Worm (Caenorhabditis elegans) whole organism, L1 larva: ENCODE data around the gene ric-3.

Experiments
- C16A3.4 ChIP-seq: fragments of 150-350 bp; optimal IDR thresholded peaks from 2 replicates; lab custom pipeline; 2014; ENCODE audit warnings: missing biosample characterization, missing genetic modification characterization
- F16B12.6 ChIP-seq: fragments of 150-350 bp; optimal IDR thresholded peaks from 2 replicates; lab custom pipeline; 2014; ENCODE audit warnings: missing biosample characterization, missing genetic modification characterization
- alr-1 ChIP-seq: fragments of 200-800 bp; sonication (Bioruptor generic); optimal IDR thresholded peaks from 2 replicates; lab custom pipeline; 2018; ENCODE audit warnings: borderline replicate concordance, mild to moderate bottlenecking, missing genetic modification characterization, missing compliant biosample characterization
- blmp-1 ChIP-seq: fragments of 150-350 bp; optimal IDR thresholded peaks from 2 replicates; lab custom pipeline; 2014; ENCODE audit warnings: missing biosample characterization, missing genetic modification characterization
- ceh-63 ChIP-seq: fragments of 200-800 bp; sonication (Bioruptor generic); optimal IDR thresholded peaks from 2 replicates; lab custom pipeline; 2018; ENCODE audit warnings: mild to moderate bottlenecking, missing genetic modification characterization, missing compliant biosample characterization
- ceh-82 ChIP-seq, 3 experiments: fragments of 150-350 bp in 1 of 3; sonication (generic microtip) in 2 of 3; optimal IDR thresholded peaks; 2 replicates each; lab custom pipeline; 2014 to 2017; ENCODE audit warnings: missing biosample characterization in 3 of 3, missing genetic modification characterization in 3 of 3
- ceh-88 ChIP-seq: fragments of 200-800 bp; sonication (Bioruptor generic); IDR thresholded peaks from 2 replicates; pipeline ENCODE4 v1.3.6; 2022; ENCODE audit warnings: missing genetic modification characterization, missing compliant biosample characterization
- ceh-90 ChIP-seq: sonication (generic microtip); optimal IDR thresholded peaks from 2 replicates; lab custom pipeline; 2016; ENCODE audit warnings: missing genetic modification characterization, missing compliant biosample characterization
- dpl-1 ChIP-seq, 3 experiments: fragments of 150-350 bp in 2 of 3; sonication (generic microtip) in 1 of 3; optimal IDR thresholded peaks; 2 replicates each; lab custom pipeline; 2014 to 2017; ENCODE audit warnings: missing biosample characterization in 3 of 3, missing genetic modification characterization in 3 of 3, missing genetic modification reagents in 3 of 3
- dsc-1 ChIP-seq: sonication (generic microtip); optimal IDR thresholded peaks from 2 replicates; lab custom pipeline; 2016; ENCODE audit warnings: mild to moderate bottlenecking, missing genetic modification characterization, missing compliant biosample characterization
- efl-1 ChIP-seq, 4 experiments: fragments of 150-350 bp; optimal IDR thresholded peaks in 3 of 4; peaks in 1 of 4; 1 replicate in 1 of 4; 2 replicates in 3 of 4; lab custom pipeline; 2014; ENCODE audit warnings: missing biosample characterization in 2 of 4, missing genetic modification characterization in 2 of 4, missing genetic modification reagents in 2 of 4
- egl-13 ChIP-seq: sonication (generic microtip); optimal IDR thresholded peaks from 2 replicates; lab custom pipeline; 2016; ENCODE audit warnings: missing genotype, missing genetic modification reagents, missing genetic modification characterization, missing compliant biosample characterization
- egl-27 ChIP-seq, 2 experiments: fragments of 150-350 bp in 1 of 2; sonication (generic microtip); optimal IDR thresholded peaks; 3 replicates each; lab custom pipeline; 2017 to 2018; ENCODE audit warnings: missing biosample characterization in 2 of 2, missing genetic modification characterization in 2 of 2, missing genetic modification reagents in 2 of 2
- elt-3 ChIP-seq, 6 experiments: fragments of 150-350 bp in 1 of 6; sonication (generic microtip); optimal IDR thresholded peaks; 2 replicates each; lab custom pipeline; 2017 to 2018; ENCODE audit warnings: missing biosample characterization in 6 of 6, missing genetic modification characterization in 6 of 6, inconsistent platforms in 1 of 6
- fkh-10 ChIP-seq: sonication (generic microtip); optimal IDR thresholded peaks from 2 replicates; lab custom pipeline; 2017; ENCODE audit warnings: missing biosample characterization, missing genetic modification reagents, missing genetic modification characterization
- fkh-4 ChIP-seq: sonication (generic microtip); optimal IDR thresholded peaks from 2 replicates; lab custom pipeline; 2016; ENCODE audit warnings: missing compliant biosample characterization, missing genetic modification characterization, borderline replicate concordance
- fkh-8 ChIP-seq: sonication (generic microtip); optimal IDR thresholded peaks from 2 replicates; lab custom pipeline; 2016; ENCODE audit warnings: mild to moderate bottlenecking, missing genetic modification characterization, missing compliant biosample characterization
- fos-1 ChIP-seq: fragments of 150-350 bp; optimal IDR thresholded peaks from 2 replicates; lab custom pipeline; 2014; ENCODE audit warnings: missing biosample characterization, missing genetic modification characterization
- grh-1 ChIP-seq: fragments of 200-800 bp; sonication (Bioruptor generic); IDR thresholded peaks from 2 replicates; pipeline ENCODE4 v1.3.6; 2022; ENCODE audit warnings: missing genetic modification reagents, missing genetic modification characterization, missing compliant biosample characterization
- hlh-4 ChIP-seq: sonication (generic microtip); optimal IDR thresholded peaks from 2 replicates; lab custom pipeline; 2016; ENCODE audit warnings: mild to moderate bottlenecking, missing genetic modification characterization, missing compliant biosample characterization
- isw-1 ChIP-seq: fragments of 200-800 bp; sonication (Bioruptor generic); IDR thresholded peaks from 2 replicates; pipeline ENCODE4 v1.3.6; 2022; ENCODE audit warnings: missing genetic modification characterization, missing compliant biosample characterization
- lin-14 ChIP-seq: fragments of 200-800 bp; sonication (Bioruptor generic); optimal IDR thresholded peaks from 2 replicates; lab custom pipeline; 2018; ENCODE audit warnings: mild to moderate bottlenecking, missing genetic modification characterization, moderate library complexity, missing compliant biosample characterization
- lin-15B ChIP-seq: fragments of 150-350 bp; sonication (generic microtip); optimal IDR thresholded peaks from 3 replicates; lab custom pipeline; 2014; ENCODE audit warnings: missing biosample characterization, missing genetic modification characterization
- lin-35 ChIP-seq, 2 experiments: fragments of 150-350 bp; optimal IDR thresholded peaks; 2 replicates each; lab custom pipeline; 2014; ENCODE audit warnings: missing biosample characterization in 2 of 2, missing genetic modification characterization in 2 of 2, missing genetic modification reagents in 2 of 2
- lsy-2 ChIP-seq, 2 experiments: fragments of 150-350 bp; optimal IDR thresholded peaks; 2 replicates each; lab custom pipeline; 2014; ENCODE audit warnings: missing biosample characterization in 2 of 2, missing genetic modification characterization in 2 of 2
- mdl-1 ChIP-seq, 2 experiments: fragments of 150-350 bp; optimal IDR thresholded peaks; 2 replicates each; lab custom pipeline; 2014 to 2017; ENCODE audit warnings: missing biosample characterization in 2 of 2, missing genetic modification characterization in 2 of 2, inconsistent platforms in 1 of 2
- mep-1 ChIP-seq: fragments of 150-350 bp; optimal IDR thresholded peaks from 2 replicates; lab custom pipeline; 2014; ENCODE audit warnings: missing biosample characterization, missing genetic modification characterization
- nhr-19 ChIP-seq: fragments of 200-800 bp; sonication (Bioruptor generic); conservative IDR thresholded peaks from 2 replicates; pipeline ENCODE4 v1.3.6; 2022; ENCODE audit warnings: missing genetic modification characterization, missing compliant biosample characterization
- nhr-20 ChIP-seq: sonication (generic microtip); optimal IDR thresholded peaks from 2 replicates; lab custom pipeline; 2016; ENCODE audit warnings: mild to moderate bottlenecking, missing genetic modification characterization, missing compliant biosample characterization
- nhr-47 ChIP-seq: sonication (generic microtip); optimal IDR thresholded peaks from 2 replicates; lab custom pipeline; 2016; ENCODE audit warnings: mild to moderate bottlenecking, missing genetic modification characterization, moderate library complexity, missing compliant biosample characterization
- nhr-71 ChIP-seq: sonication (generic microtip); optimal IDR thresholded peaks from 2 replicates; lab custom pipeline; 2016; ENCODE audit warnings: mild to moderate bottlenecking, missing genetic modification characterization, moderate library complexity, missing compliant biosample characterization
- nhr-76 ChIP-seq: sonication (generic microtip); optimal IDR thresholded peaks from 2 replicates; lab custom pipeline; 2017; ENCODE audit warnings: missing biosample characterization, missing genetic modification characterization
- nhr-77 ChIP-seq: fragments of 150-350 bp; optimal IDR thresholded peaks from 2 replicates; lab custom pipeline; 2014; ENCODE audit warnings: missing biosample characterization, missing genetic modification characterization
- nhr-90 ChIP-seq: sonication (generic microtip); optimal IDR thresholded peaks from 2 replicates; lab custom pipeline; 2016; ENCODE audit warnings: mild to moderate bottlenecking, missing genetic modification characterization, missing compliant biosample characterization; ENCODE audit not compliant: poor library complexity
- pqm-1 ChIP-seq: sonication (generic microtip); optimal IDR thresholded peaks from 3 replicates; lab custom pipeline; 2017; ENCODE audit warnings: missing biosample characterization, missing genetic modification characterization
- rnt-1 ChIP-seq: sonication (generic microtip); optimal IDR thresholded peaks from 2 replicates; lab custom pipeline; 2016; ENCODE audit warnings: mild to moderate bottlenecking, missing genetic modification characterization, moderate library complexity, missing compliant biosample characterization
- snu-23 ChIP-seq: sonication (generic microtip); optimal IDR thresholded peaks from 2 replicates; lab custom pipeline; 2016; ENCODE audit warnings: missing genetic modification characterization, missing compliant biosample characterization
- sox-4 ChIP-seq: sonication (generic microtip); optimal IDR thresholded peaks from 2 replicates; lab custom pipeline; 2016; ENCODE audit warnings: missing genetic modification characterization, missing compliant biosample characterization
- sptf-1 ChIP-seq: fragments of 150-350 bp; optimal IDR thresholded peaks from 2 replicates; lab custom pipeline; 2014; ENCODE audit warnings: missing biosample characterization, missing genetic modification characterization
- swsn-7 ChIP-seq: sonication (generic microtip); optimal IDR thresholded peaks from 2 replicates; lab custom pipeline; 2016; ENCODE audit warnings: missing genetic modification characterization, missing compliant biosample characterization
- unc-130 ChIP-seq: fragments of 150-350 bp; optimal IDR thresholded peaks from 2 replicates; lab custom pipeline; 2017; ENCODE audit warnings: missing biosample characterization, missing genetic modification characterization, inconsistent platforms
- unc-62 ChIP-seq: fragments of 150-350 bp; optimal IDR thresholded peaks from 2 replicates; lab custom pipeline; 2014; ENCODE audit warnings: missing biosample characterization, missing genetic modification reagents, missing genetic modification characterization
- xbp-1 ChIP-seq: sonication (generic microtip); optimal IDR thresholded peaks from 2 replicates; lab custom pipeline; 2016; ENCODE audit warnings: missing genetic modification characterization, missing compliant biosample characterization
- zag-1 ChIP-seq: fragments of 150-350 bp; optimal IDR thresholded peaks from 2 replicates; lab custom pipeline; 2014; ENCODE audit warnings: missing biosample characterization, missing genetic modification characterization
- ztf-11 ChIP-seq, 2 experiments: sonication (generic microtip); optimal IDR thresholded peaks; 2 replicates each; lab custom pipeline; 2016 to 2017; ENCODE audit warnings: missing genetic modification characterization in 2 of 2, missing biosample characterization in 1 of 2, missing compliant biosample characterization in 1 of 2

Gene ric-3

ce11 chrIV:7830151-7830550, 12.1 kb downstream of the ric-3 start, which contains the start of gene mvb-12:
Gene mvb-12 (plus strand): TSS chrIV:7830525.
- peak in 2 of 3 experiments; percentile 15 to 43 for TF ChIP-seq dpl-1 (GFP tag; optimal IDR thresholded peaks at IDR 0.05; lab: Kevin White, UChicago)
- no peak for TF ChIP-seq fkh-10 (GFP tag; lab: Kevin White, UChicago)
- TF ChIP-seq hlh-4 (tag; lab: Kevin White, UChicago): no peak
- peak; percentile 13 for TF ChIP-seq swsn-7 (tag; lab: Kevin White, UChicago)
- peak; percentile 2 for TF ChIP-seq C16A3.4
- peak in 1 of 2 experiments; percentile 46 for TF ChIP-seq lsy-2 (tag; optimal IDR thresholded peaks at IDR 0.05; lab: Kevin White, UChicago)
- peak; percentile 2 to 5 for TF ChIP-seq efl-1 (optimal IDR thresholded peaks at IDR 0.05; lab: Kevin White, UChicago)
- peak; percentile 31 to 75 for TF ChIP-seq efl-1 (GFP tag; optimal IDR thresholded peaks at IDR 0.05 in 1 of 2; lab: Kevin White, UChicago)
- no peak for TF ChIP-seq unc-62 (GFP tag; lab: Kevin White, UChicago)
- TF ChIP-seq nhr-77: peak; percentile 4
- peak; percentile 31 for TF ChIP-seq mep-1
- TF ChIP-seq nhr-71 (tag; lab: Kevin White, UChicago): peak; percentile 34
- peak; percentile 77 for TF ChIP-seq lin-14 (GFP tag; lab: Kevin White, UChicago)
- TF ChIP-seq egl-13: no peak
- TF ChIP-seq isw-1 (GFP tag; lab: Robert Waterston, UW): no peak
- peak; percentile 5 for TF ChIP-seq blmp-1 (tag; lab: Kevin White, UChicago)
- peak; percentile 5 for TF ChIP-seq lin-15B (tag; lab: Kevin White, UChicago)
- TF ChIP-seq xbp-1 (tag; lab: Kevin White, UChicago): peak; percentile 9
- no peak for TF ChIP-seq ceh-88
- peak in 1 of 2 experiments; percentile 13 for TF ChIP-seq mdl-1 (tag; optimal IDR thresholded peaks at IDR 0.05; lab: Kevin White, UChicago)
- TF ChIP-seq F16B12.6 (tag; lab: Kevin White, UChicago): no peak
- peak; percentile 60 for TF ChIP-seq fkh-8 (tag; lab: Kevin White, UChicago)
- TF ChIP-seq ceh-63: no peak
- TF ChIP-seq nhr-20 (tag; lab: Kevin White, UChicago): no peak
- peak; percentile 29 for TF ChIP-seq snu-23 (GFP tag; lab: Kevin White, UChicago)
- TF ChIP-seq fkh-4: no peak
- no peak for TF ChIP-seq nhr-19
- no peak for TF ChIP-seq dsc-1 (tag; lab: Kevin White, UChicago)
- TF ChIP-seq ceh-82 (tag; optimal IDR thresholded peaks at IDR 0.05; lab: Kevin White, UChicago): no peak

ce11 chrIV:7834625-7835228, 16.7 kb downstream of the ric-3 start, which contains the start of gene erp-44.2:
Gene erp-44.2 (minus strand): TSS chrIV:7834675.
- TF ChIP-seq ceh-90 (tag; lab: Kevin White, UChicago) (no peak), fos-1 (tag; lab: Kevin White, UChicago) (no peak), sox-4 (no peak), nhr-47 (tag; lab: Kevin White, UChicago) (no peak), ceh-82 (tag; optimal IDR thresholded peaks at IDR 0.05; lab: Kevin White, UChicago) (no peak), nhr-77 (no peak), nhr-76 (tag; lab: Kevin White, UChicago) (no peak)

ce11 chrIV:7836030-7836429, 18.0 kb downstream of the ric-3 start:
- TF ChIP-seq elt-3 (tag; optimal IDR thresholded peaks at IDR 0.05; lab: Kevin White, UChicago) (peak in 2 of 6 experiments; percentile 11 to 65), ztf-11 (tag; optimal IDR thresholded peaks at IDR 0.05; lab: Kevin White, UChicago) (no peak), fkh-10 (GFP tag; lab: Kevin White, UChicago) (no peak), dpl-1 (GFP tag; optimal IDR thresholded peaks at IDR 0.05; lab: Kevin White, UChicago) (no peak), lsy-2 (tag; optimal IDR thresholded peaks at IDR 0.05; lab: Kevin White, UChicago) (peak; percentile 7 to 69), snu-23 (GFP tag; lab: Kevin White, UChicago) (peak; percentile 57), lin-14 (GFP tag; lab: Kevin White, UChicago) (peak; percentile 54), blmp-1 (tag; lab: Kevin White, UChicago) (peak; percentile 92), alr-1 (tag; lab: Kevin White, UChicago) (no peak), swsn-7 (tag; lab: Kevin White, UChicago) (no peak), sptf-1 (tag; lab: Kevin White, UChicago) (no peak), lin-35 (GFP tag; optimal IDR thresholded peaks at IDR 0.05; lab: Kevin White, UChicago) (peak in 1 of 2 experiments; percentile 27), nhr-90 (tag; lab: Kevin White, UChicago) (peak; percentile 27), unc-130 (tag; lab: Kevin White, UChicago) (no peak), fkh-8 (tag; lab: Kevin White, UChicago) (no peak), nhr-71 (tag; lab: Kevin White, UChicago) (peak; percentile 10), mep-1 (peak; percentile 76), grh-1 (peak; percentile 27; the same call in 1 of the 2 replicates), pqm-1 (tag; lab: Kevin White, UChicago) (no peak), efl-1 (optimal IDR thresholded peaks at IDR 0.05; lab: Kevin White, UChicago) (peak in 1 of 2 experiments; percentile 1), efl-1 (GFP tag; optimal IDR thresholded peaks at IDR 0.05 in 1 of 2; lab: Kevin White, UChicago) (peak in 1 of 2 experiments; percentile 85), fkh-4 (no peak), C16A3.4 (peak; percentile 0), isw-1 (GFP tag; lab: Robert Waterston, UW) (no peak), rnt-1 (tag; lab: Kevin White, UChicago) (no peak), egl-27 (tag; optimal IDR thresholded peaks at IDR 0.05; lab: Kevin White, UChicago) (no peak), zag-1 (no peak)
